Worm (Caenorhabditis elegans) whole organism, L4/young adult: ENCODE measurements around the gene ZC395.5.

Source experiments
- W03F9.2 ChIP-seq: fragments of 150-350 bp; optimal IDR thresholded peaks from 2 replicates; lab custom pipeline; 2014; ENCODE audit warnings: missing biosample characterization, missing genetic modification characterization
- dao-5 ChIP-seq: sonication (generic microtip); optimal IDR thresholded peaks from 2 replicates; lab custom pipeline; 2016; ENCODE audit warnings: missing genotype, missing genetic modification characterization, moderate library complexity, missing compliant biosample characterization
- him-1 ChIP-seq: sonication (generic microtip); optimal IDR thresholded peaks from 2 replicates; lab custom pipeline; 2016; ENCODE audit warnings: missing genotype, missing genetic modification reagents, missing genetic modification characterization, missing compliant biosample characterization

ZC395.5 gene

DNA sequence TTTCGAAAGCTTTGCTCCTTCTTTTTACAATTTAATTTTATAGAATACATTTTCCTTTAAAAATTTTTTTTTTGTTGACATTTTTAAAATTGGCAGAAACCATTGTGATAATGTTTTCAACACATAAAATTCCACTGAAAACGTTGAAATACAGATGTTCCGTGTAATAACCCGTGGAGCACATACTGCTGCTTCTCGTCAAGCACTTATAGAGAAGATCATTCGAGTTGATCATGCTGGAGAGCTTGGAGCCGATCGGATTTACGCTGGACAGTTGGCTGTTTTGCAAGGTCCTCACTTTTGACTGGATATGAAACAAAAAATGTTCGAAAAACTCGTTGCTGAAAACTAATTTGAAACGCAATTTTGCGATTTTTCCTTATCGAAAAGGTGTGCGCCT is 10.1 kb downstream of the ZC395.5 start, which contains the start of gene clk-1:
Gene clk-1, plus strand, starts transcription at position 155 of the 400 bp plus-strand sequence.
- TF ChIP-seq W03F9.2 (tag; lab: Kevin White, UChicago) (no peak), him-1 (tag; lab: Kevin White, UChicago) (no peak), dao-5 (tag; lab: Kevin White, UChicago) (no peak)

DNA sequence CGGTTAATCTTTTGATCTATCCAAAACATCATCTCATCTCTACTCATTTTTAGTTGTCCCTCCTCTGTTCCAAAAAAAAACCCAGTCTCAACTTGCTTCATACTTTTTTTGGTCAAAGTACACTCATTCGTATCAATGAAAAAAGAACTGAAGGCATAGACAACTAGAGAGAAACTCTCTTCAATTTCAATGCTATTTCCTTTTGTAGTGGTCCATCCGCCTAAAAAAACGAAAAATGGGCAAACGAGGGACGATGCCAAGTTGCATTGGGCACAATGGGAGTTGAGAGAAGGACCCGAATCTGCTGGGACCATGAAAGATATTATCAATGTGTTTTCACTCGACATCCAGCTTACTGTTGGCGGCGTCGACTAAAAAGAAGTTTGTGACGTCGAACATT is 12.6 kb downstream of the ZC395.5 start:
- TF ChIP-seq him-1 (tag; lab: Kevin White, UChicago), result no peak
- TF ChIP-seq dao-5 (tag; lab: Kevin White, UChicago), result no peak
- no peak for TF ChIP-seq W03F9.2 (tag; lab: Kevin White, UChicago)

ce11 chrIII:5285484-5285883 is 17.8 kb downstream of the ZC395.5 start:
- no peak for TF ChIP-seq him-1 (tag; lab: Kevin White, UChicago)
- TF ChIP-seq dao-5 (tag; lab: Kevin White, UChicago), result no peak
- TF ChIP-seq W03F9.2 (tag; lab: Kevin White, UChicago), result no peak

- TF ChIP-seq dao-5 (tag; lab: Kevin White, UChicago) (no peak), W03F9.2 (tag; lab: Kevin White, UChicago) (no peak), him-1 (tag; lab: Kevin White, UChicago) (no peak)
These were observed 18.6 kb downstream of the ZC395.5 start, which contains the start of gene ZC395.11 for ce11 chrIII:5286205-5286604. TSS of gene ZC395.11 (minus strand) at chrIII:5286305.

DNA sequence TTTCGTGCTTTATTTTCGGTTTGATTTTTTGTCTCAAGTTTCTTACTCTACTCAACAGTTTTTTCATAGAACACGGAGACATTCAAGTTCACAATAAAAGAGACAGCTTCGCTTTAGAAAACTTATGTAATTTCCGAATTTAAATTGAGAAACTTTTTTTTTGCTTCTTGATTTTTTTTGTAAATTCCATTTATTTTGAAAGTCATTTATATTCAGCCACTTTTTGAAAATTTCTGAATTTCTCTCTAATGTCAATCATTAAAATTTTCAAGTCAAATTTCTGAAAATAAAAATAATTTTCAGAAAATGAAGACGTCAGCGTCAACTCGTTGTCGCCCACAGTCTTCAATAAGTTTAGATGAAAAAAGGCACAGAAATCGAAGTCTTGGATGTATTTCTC is 20.2 kb downstream of the ZC395.5 start, which contains the start of gene T15B12.1:
Gene T15B12.1, plus strand, starts transcription at position 301 of the 400 bp plus-strand sequence.
- TF ChIP-seq dao-5 (tag; lab: Kevin White, UChicago) (no peak), W03F9.2 (tag; lab: Kevin White, UChicago) (no peak), him-1 (tag; lab: Kevin White, UChicago) (no peak)

DNA sequence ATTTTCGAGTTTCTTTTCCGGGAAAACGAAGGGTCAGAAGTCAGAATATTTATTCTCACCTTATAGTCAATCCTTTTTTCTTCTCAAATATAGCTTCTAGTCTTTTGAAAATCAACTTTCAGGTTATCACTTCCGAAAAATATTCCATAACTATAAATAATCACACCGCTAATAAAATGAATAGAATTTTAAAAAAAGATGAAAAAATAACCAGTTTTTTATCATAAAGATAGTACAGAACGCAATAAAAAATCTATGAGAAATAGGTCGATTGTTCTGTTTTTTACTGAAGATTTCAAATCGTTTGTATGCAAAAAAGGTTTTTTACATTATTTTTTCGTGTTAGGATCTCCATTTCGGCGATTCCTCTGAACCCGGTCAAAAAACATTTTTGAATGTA is 22.6 kb downstream of the ZC395.5 start:
- TF ChIP-seq dao-5 (tag; lab: Kevin White, UChicago), result no peak
- TF ChIP-seq W03F9.2 (tag; lab: Kevin White, UChicago), result no peak
- TF ChIP-seq him-1 (tag; lab: Kevin White, UChicago), result no peak

DNA sequence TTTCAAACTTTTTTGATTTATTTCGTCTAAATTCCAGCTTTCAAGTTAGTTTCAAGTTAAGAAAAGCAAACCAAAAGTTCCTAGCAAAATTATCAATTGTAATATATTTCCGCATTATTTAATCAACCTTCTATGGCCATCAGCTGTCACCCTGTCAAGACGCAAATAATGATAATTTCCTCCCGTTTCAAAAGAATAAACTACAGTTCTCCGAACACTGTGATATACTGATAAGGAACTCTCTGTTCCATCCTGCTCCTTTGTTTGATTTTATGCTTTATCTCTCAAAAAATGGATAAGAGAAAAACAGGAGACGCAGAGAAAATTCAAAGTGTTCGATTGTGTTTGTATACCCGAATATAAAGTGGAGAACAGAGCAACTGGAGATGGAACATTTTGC is 23.6 kb downstream of the ZC395.5 start:
- no peak for TF ChIP-seq him-1 (tag; lab: Kevin White, UChicago)
- TF ChIP-seq dao-5 (tag; lab: Kevin White, UChicago), result no peak
- no peak for TF ChIP-seq W03F9.2 (tag; lab: Kevin White, UChicago)

DNA sequence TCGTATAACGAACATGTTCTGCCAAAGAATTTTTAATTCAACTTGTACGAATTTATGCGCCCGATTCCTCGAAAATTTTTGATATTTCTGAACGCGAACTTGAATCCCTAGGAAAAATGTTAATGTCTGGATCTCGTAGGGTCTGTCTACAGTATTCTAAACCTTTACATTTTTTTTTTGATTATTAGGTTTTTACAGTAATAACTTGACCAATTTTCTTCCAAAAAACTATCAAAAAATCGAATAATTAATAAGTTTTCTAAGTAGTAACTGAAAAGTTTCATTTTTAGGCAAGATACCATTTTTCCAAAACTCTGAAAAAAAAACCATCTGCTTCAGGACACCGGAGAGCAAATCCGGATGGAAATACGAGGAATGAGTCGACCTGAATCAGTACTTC is 26.6 kb downstream of the ZC395.5 start:
- TF ChIP-seq dao-5 (tag; lab: Kevin White, UChicago) (no peak), him-1 (tag; lab: Kevin White, UChicago) (no peak)

DNA sequence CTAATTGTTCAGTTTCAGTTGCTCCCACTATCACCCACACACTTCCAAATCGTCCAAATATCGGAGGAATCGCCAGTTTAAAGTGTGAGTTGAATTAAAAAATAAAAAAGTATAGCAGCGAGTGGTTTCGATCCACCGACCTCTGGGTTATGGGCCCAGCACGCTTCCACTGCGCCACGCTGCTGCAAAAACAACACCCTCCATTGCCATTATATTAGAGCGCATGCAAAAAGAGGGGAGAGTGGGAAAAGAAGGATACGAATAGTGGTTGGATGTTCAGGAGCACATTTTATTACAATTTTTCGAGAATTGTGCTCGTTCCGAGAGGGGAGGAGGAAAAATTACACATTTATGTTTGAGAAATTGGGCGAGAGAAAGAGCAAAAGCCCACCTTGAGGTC is 27.2 kb downstream of the ZC395.5 start:
- TF ChIP-seq dao-5 (tag; lab: Kevin White, UChicago) (peak; percentile 73), him-1 (tag; lab: Kevin White, UChicago) (peak; percentile 67), W03F9.2 (tag; lab: Kevin White, UChicago) (no peak)

DNA sequence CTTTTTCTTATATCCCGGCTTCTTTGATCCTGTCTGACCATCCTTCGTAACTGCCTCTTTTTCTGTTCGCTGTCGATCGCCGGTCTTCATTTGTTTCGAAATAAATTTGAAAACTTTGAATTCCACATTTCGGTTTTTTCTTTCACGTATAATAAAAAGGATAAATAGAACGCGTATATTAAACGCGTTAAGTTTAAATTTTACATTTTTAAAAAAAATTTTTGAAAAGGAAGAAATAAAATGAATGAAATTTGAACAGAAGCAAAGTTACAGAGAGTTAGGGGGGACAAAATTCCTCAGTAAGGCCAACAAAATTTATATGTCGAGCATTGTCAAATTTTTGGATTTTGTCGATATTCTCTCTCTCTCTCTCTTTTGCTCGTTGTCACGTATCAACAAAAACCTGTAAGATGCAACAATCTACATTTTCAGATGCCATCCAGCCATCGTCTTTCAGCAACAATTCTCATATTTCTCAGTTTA is 34.2 kb downstream of the ZC395.5 start, which contains the start of the genes T15B12.2 and F52C9.5:
Gene T15B12.2, minus strand, starts transcription at position 101 of the 483 bp plus-strand sequence.
Gene F52C9.5, plus strand, starts transcription at position 433 of the 483 bp plus-strand sequence.
- TF ChIP-seq W03F9.2 (tag; lab: Kevin White, UChicago) (no peak), him-1 (tag; lab: Kevin White, UChicago) (no peak), dao-5 (tag; lab: Kevin White, UChicago) (no peak)

DNA sequence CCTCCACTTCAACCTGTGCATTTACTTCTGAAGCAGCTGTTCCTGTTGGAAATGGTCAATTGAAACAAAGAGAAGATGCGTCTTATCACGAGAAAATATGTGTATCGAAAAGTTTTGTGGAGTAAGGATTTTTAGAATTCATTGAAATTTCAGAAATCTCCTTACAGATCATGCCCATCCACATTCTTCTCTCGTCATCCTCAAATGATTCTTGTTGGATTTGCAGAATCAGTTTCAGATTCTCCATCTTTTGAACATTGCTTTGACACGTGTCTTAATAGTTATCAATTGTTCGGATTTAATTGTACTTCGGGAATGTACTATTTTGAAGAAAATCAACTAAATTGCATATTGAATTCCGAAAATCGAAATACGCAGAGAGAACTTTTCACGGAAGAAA is 36.4 kb downstream of the ZC395.5 start:
- TF ChIP-seq him-1 (tag; lab: Kevin White, UChicago), result no peak
- no peak for TF ChIP-seq W03F9.2 (tag; lab: Kevin White, UChicago)
- TF ChIP-seq dao-5 (tag; lab: Kevin White, UChicago), result no peak

DNA sequence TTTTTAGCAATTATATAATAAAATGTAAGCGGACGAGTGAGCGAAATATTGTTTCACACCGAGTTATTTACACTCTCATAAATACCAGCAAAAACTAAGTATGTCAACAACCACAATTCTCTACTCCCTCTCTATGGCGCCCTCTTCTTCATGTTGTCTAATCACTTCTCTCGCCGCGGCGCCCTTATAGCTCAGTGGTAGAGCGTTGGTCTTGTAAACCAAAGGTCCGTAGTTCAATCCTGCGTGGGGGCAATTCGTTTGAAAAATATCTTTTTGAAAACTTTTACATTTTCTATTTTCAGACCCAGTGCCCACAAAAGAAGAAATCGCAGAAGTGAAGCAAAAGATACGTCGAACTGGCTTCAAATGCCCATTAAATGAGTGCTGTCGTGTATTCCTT is 38.1 kb downstream of the ZC395.5 start:
- TF ChIP-seq W03F9.2 (tag; lab: Kevin White, UChicago) (peak; percentile 23), dao-5 (tag; lab: Kevin White, UChicago) (peak; percentile 66), him-1 (tag; lab: Kevin White, UChicago) (peak; percentile 53)

DNA sequence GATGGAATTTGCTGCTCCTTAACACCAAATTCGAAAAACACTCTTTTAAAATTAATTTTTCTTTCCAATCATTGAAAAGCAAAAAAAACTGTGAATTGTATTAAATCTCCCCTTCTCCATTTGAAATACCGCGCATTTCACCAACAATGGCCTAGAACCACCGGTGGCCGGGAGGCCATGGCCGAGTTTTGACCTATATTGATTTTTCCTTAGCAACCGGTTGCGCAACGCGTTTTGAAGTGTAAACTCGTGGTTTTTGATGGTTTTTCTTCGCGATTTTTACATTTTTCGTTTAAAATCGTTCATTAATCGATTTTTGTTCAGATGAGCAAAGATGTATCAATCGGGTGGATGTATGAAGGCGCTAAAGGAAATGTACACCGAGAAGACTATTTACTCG is 40.6 kb downstream of the ZC395.5 start, which contains the start of gene mog-3:
Gene mog-3, plus strand, starts transcription at position 319 of the 400 bp plus-strand sequence.
- TF ChIP-seq W03F9.2 (tag; lab: Kevin White, UChicago) (no peak), him-1 (tag; lab: Kevin White, UChicago) (no peak), dao-5 (tag; lab: Kevin White, UChicago) (no peak)

- no peak for TF ChIP-seq dao-5 (tag; lab: Kevin White, UChicago)
These were observed 42.8 kb downstream of the ZC395.5 start for ce11 chrIII:5310403-5310802.
